Fruit fly (Drosophila melanogaster) whole organism: ENCODE measurements around the gene rod.

Source experiments
- CG8478 ChIP-seq: fragments of >200 bp; optimal IDR thresholded peaks from 2 replicates; lab custom pipeline; 2018; ENCODE audit warnings: inconsistent platforms
- Dll ChIP-seq: fragments of >200 bp; optimal IDR thresholded peaks from 2 replicates; lab custom pipeline; 2017
- EcR ChIP-seq, 2 experiments: fragments of >200 bp; optimal IDR thresholded peaks; 2 replicates each; lab custom pipeline; 2017; ENCODE audit warnings: missing biosample characterization in 2 of 2, missing genetic modification characterization in 2 of 2, missing genetic modification reagents in 2 of 2
- pan ChIP-seq: fragments of >200 bp; optimal IDR thresholded peaks from 2 replicates; lab custom pipeline; 2017
- psq ChIP-seq: fragments of >200 bp; optimal IDR thresholded peaks from 2 replicates; lab custom pipeline; 2017
- usp ChIP-seq: fragments of >200 bp; optimal IDR thresholded peaks from 2 replicates; lab custom pipeline; 2017; ENCODE audit warnings: missing biosample characterization, missing genetic modification characterization, mixed read lengths

Gene rod

dm6 chr3R:31580586-31580994, at the start of gene rod, which contains the start of gene pygo:
Gene rod (plus strand): TSS chr3R:31580951.
Gene pygo (minus strand): TSS chr3R:31580699.
- no peak for TF ChIP-seq usp (GFP tag; lab: Kevin White, UChicago)
- TF ChIP-seq EcR (GFP tag; optimal IDR thresholded peaks at IDR 0.05; lab: Kevin White, UChicago): no peak
- no peak for TF ChIP-seq Dll (lab: Kevin White, UChicago)
- no peak for TF ChIP-seq psq (lab: Kevin White, UChicago)
- TF ChIP-seq pan: no peak
- no peak for TF ChIP-seq CG8478

- TF ChIP-seq Dll (lab: Kevin White, UChicago) (no peak), psq (lab: Kevin White, UChicago) (no peak), usp (GFP tag; lab: Kevin White, UChicago) (no peak), EcR (GFP tag; optimal IDR thresholded peaks at IDR 0.05; lab: Kevin White, UChicago) (no peak), pan (no peak), CG8478 (no peak)
Observed at dm6 chr3R:31541915-31542314, 38.8 kb upstream of the rod start.

dm6 chr3R:31542721-31543120, 38.0 kb upstream of the rod start, which contains the start of gene nyo:
Gene nyo (plus strand): TSS chr3R:31543032.
- TF ChIP-seq usp (GFP tag; lab: Kevin White, UChicago): no peak

dm6 chr3R:31548766-31549510, 31.8 kb upstream of the rod start:
- no peak for TF ChIP-seq Dll (lab: Kevin White, UChicago)
- TF ChIP-seq psq (lab: Kevin White, UChicago): no peak
- no peak for TF ChIP-seq CG8478
- no peak for TF ChIP-seq pan

- TF ChIP-seq CG8478: no peak
- no peak for TF ChIP-seq EcR (GFP tag; optimal IDR thresholded peaks at IDR 0.05; lab: Kevin White, UChicago)
- TF ChIP-seq Dll (lab: Kevin White, UChicago): no peak
- no peak for TF ChIP-seq usp (GFP tag; lab: Kevin White, UChicago)
- TF ChIP-seq pan: no peak
- TF ChIP-seq psq (lab: Kevin White, UChicago): no peak
Observed at dm6 chr3R:31550910-31551309, 29.8 kb upstream of the rod start.

- TF ChIP-seq usp (GFP tag; lab: Kevin White, UChicago): no peak
- TF ChIP-seq EcR (GFP tag; optimal IDR thresholded peaks at IDR 0.05; lab: Kevin White, UChicago): no peak
- no peak for TF ChIP-seq pan
- TF ChIP-seq CG8478: no peak
- no peak for TF ChIP-seq psq (lab: Kevin White, UChicago)
- TF ChIP-seq Dll (lab: Kevin White, UChicago): no peak
Observed at dm6 chr3R:31558720-31559280, 22.0 kb upstream of the rod start.

- TF ChIP-seq EcR (GFP tag; optimal IDR thresholded peaks at IDR 0.05; lab: Kevin White, UChicago): peak in 1 of 2 experiments; percentile 0
- no peak for TF ChIP-seq Dll (lab: Kevin White, UChicago)
Observed at dm6 chr3R:31559781-31560180, 21.0 kb upstream of the rod start.

- TF ChIP-seq psq (lab: Kevin White, UChicago): no peak
Observed at dm6 chr3R:31564164-31564563, 16.6 kb upstream of the rod start.

- TF ChIP-seq CG8478 (no peak), Dll (lab: Kevin White, UChicago) (no peak), usp (GFP tag; lab: Kevin White, UChicago) (no peak), EcR (GFP tag; optimal IDR thresholded peaks at IDR 0.05; lab: Kevin White, UChicago) (no peak), pan (no peak), psq (lab: Kevin White, UChicago) (no peak)
Observed at dm6 chr3R:31564588-31564987, 16.2 kb upstream of the rod start.

- TF ChIP-seq CG8478 (no peak), psq (lab: Kevin White, UChicago) (no peak)
Observed at dm6 chr3R:31565738-31566137, 15.0 kb upstream of the rod start.

dm6 chr3R:31566738-31567137, 14.0 kb upstream of the rod start:
- TF ChIP-seq usp (GFP tag; lab: Kevin White, UChicago) (no peak), pan (no peak), EcR (GFP tag; optimal IDR thresholded peaks at IDR 0.05; lab: Kevin White, UChicago) (no peak), psq (lab: Kevin White, UChicago) (no peak), Dll (lab: Kevin White, UChicago) (no peak), CG8478 (no peak)

- TF ChIP-seq usp (GFP tag; lab: Kevin White, UChicago) (no peak), psq (lab: Kevin White, UChicago) (no peak), Dll (lab: Kevin White, UChicago) (no peak), pan (no peak), EcR (GFP tag; optimal IDR thresholded peaks at IDR 0.05; lab: Kevin White, UChicago) (no peak), CG8478 (no peak)
Observed at dm6 chr3R:31571885-31572292, 8.9 kb upstream of the rod start, which contains the start of gene gammaCOP. Gene gammaCOP (plus strand): TSS chr3R:31572143.

- TF ChIP-seq Dll (lab: Kevin White, UChicago) (no peak), EcR (GFP tag; optimal IDR thresholded peaks at IDR 0.05; lab: Kevin White, UChicago) (no peak), pan (no peak), CG8478 (no peak), usp (GFP tag; lab: Kevin White, UChicago) (no peak), psq (lab: Kevin White, UChicago) (no peak)
Observed at dm6 chr3R:31577351-31577750, 3.4 kb upstream of the rod start.
